Worm (Caenorhabditis elegans) whole organism, late embryonic: ENCODE results near the gene C28H8.2.

Source experiments
- C08G9.2 ChIP-seq: sonication (generic microtip); optimal IDR thresholded peaks from 2 replicates; lab custom pipeline; 2016; ENCODE audit warnings: mild to moderate bottlenecking, missing genetic modification characterization, moderate library complexity, missing compliant biosample characterization
- F13H6.1 ChIP-seq: sonication (generic microtip); optimal IDR thresholded peaks from 2 replicates; lab custom pipeline; 2016; ENCODE audit warnings: missing genetic modification characterization, missing compliant biosample characterization
- K02D7.2 ChIP-seq: sonication (generic microtip); optimal IDR thresholded peaks from 2 replicates; lab custom pipeline; 2017; ENCODE audit warnings: mild to moderate bottlenecking, missing genetic modification characterization, missing compliant biosample characterization
- K09A11.1 ChIP-seq: sonication (generic microtip); optimal IDR thresholded peaks from 2 replicates; lab custom pipeline; 2017; ENCODE audit warnings: antibody characterized with exemption, mild to moderate bottlenecking, missing genetic modification characterization, missing compliant biosample characterization; ENCODE audit not compliant: insufficient read depth
- T23F11.4 ChIP-seq: fragments of 200-800 bp; sonication (Bioruptor generic); optimal IDR thresholded peaks from 2 replicates; lab custom pipeline; 2018; ENCODE audit warnings: mild to moderate bottlenecking, missing genetic modification characterization, missing compliant biosample characterization
- Y22D7AL.16 ChIP-seq: sonication (generic microtip); optimal IDR thresholded peaks from 2 replicates; lab custom pipeline; 2016; ENCODE audit warnings: missing genetic modification characterization, missing compliant biosample characterization
- ceh-18 ChIP-seq: sonication (generic microtip); optimal IDR thresholded peaks from 2 replicates; lab custom pipeline; 2016; ENCODE audit warnings: missing genetic modification characterization, missing compliant biosample characterization
- ceh-2 ChIP-seq: sonication (generic microtip); optimal IDR thresholded peaks from 2 replicates; lab custom pipeline; 2016; ENCODE audit warnings: missing genotype, missing genetic modification characterization, missing compliant biosample characterization
- ceh-24 ChIP-seq: sonication (generic microtip); optimal IDR thresholded peaks from 2 replicates; lab custom pipeline; 2016; ENCODE audit warnings: mild to moderate bottlenecking, missing genetic modification characterization, missing compliant biosample characterization
- ceh-31 ChIP-seq: sonication (generic microtip); optimal IDR thresholded peaks from 2 replicates; lab custom pipeline; 2016; ENCODE audit warnings: missing genetic modification characterization, missing compliant biosample characterization
- ceh-45 ChIP-seq: fragments of 200-800 bp; sonication (Bioruptor generic); IDR thresholded peaks from 2 replicates; pipeline ENCODE4 v1.3.6; 2022; ENCODE audit warnings: missing genetic modification reagents, missing genetic modification characterization, missing compliant biosample characterization
- ceh-6 ChIP-seq: fragments of 200-800 bp; sonication (Bioruptor generic); optimal IDR thresholded peaks from 2 replicates; lab custom pipeline; 2018; ENCODE audit warnings: mild to moderate bottlenecking, missing genetic modification characterization, missing compliant biosample characterization
- ceh-9 ChIP-seq: sonication (generic microtip); optimal IDR thresholded peaks from 2 replicates; lab custom pipeline; 2016; ENCODE audit warnings: mild to moderate bottlenecking, missing genetic modification characterization, inconsistent platforms, missing compliant biosample characterization
- che-1 ChIP-seq: sonication (generic microtip); optimal IDR thresholded peaks from 2 replicates; lab custom pipeline; 2016; ENCODE audit warnings: mild to moderate bottlenecking, missing genetic modification characterization, missing compliant biosample characterization
- dve-1 ChIP-seq: sonication (generic microtip); optimal IDR thresholded peaks from 2 replicates; lab custom pipeline; 2017; ENCODE audit warnings: antibody characterized with exemption, mild to moderate bottlenecking, missing genetic modification characterization, missing compliant biosample characterization
- elt-2 ChIP-seq: sonication (generic microtip); optimal IDR thresholded peaks from 2 replicates; lab custom pipeline; 2016; ENCODE audit warnings: missing genetic modification reagents, missing genetic modification characterization, missing compliant biosample characterization
- ets-4 ChIP-seq: sonication (generic microtip); optimal IDR thresholded peaks from 2 replicates; lab custom pipeline; 2016; ENCODE audit warnings: missing genetic modification characterization, missing compliant biosample characterization
- eyg-1 ChIP-seq: sonication (generic microtip); optimal IDR thresholded peaks from 2 replicates; lab custom pipeline; 2016; ENCODE audit warnings: missing genotype, missing genetic modification characterization, missing compliant biosample characterization
- fax-1 ChIP-seq: sonication (generic microtip); optimal IDR thresholded peaks from 2 replicates; lab custom pipeline; 2016; ENCODE audit warnings: missing genotype, missing genetic modification characterization, missing compliant biosample characterization
- fkh-6 ChIP-seq: sonication (generic microtip); optimal IDR thresholded peaks from 2 replicates; lab custom pipeline; 2016; ENCODE audit warnings: missing genetic modification characterization, missing compliant biosample characterization
- hlh-13 ChIP-seq: fragments of 200-800 bp; sonication (Bioruptor generic); optimal IDR thresholded peaks from 2 replicates; lab custom pipeline; 2018; ENCODE audit warnings: mild to moderate bottlenecking, missing genetic modification characterization, missing compliant biosample characterization
- hlh-30 ChIP-seq: sonication (generic microtip); optimal IDR thresholded peaks from 2 replicates; lab custom pipeline; 2017; ENCODE audit warnings: antibody characterized with exemption, missing genetic modification characterization, missing compliant biosample characterization; ENCODE audit not compliant: insufficient read depth
- lin-11 ChIP-seq: fragments of 200-800 bp; sonication (Bioruptor generic); optimal IDR thresholded peaks from 2 replicates; lab custom pipeline; 2018; ENCODE audit warnings: mild to moderate bottlenecking, missing genetic modification characterization, missing compliant biosample characterization
- mec-3 ChIP-seq: sonication (generic microtip); optimal IDR thresholded peaks from 2 replicates; lab custom pipeline; 2016; ENCODE audit warnings: borderline replicate concordance, missing genetic modification characterization, missing compliant biosample characterization
- npax-4 ChIP-seq: sonication (generic microtip); optimal IDR thresholded peaks from 2 replicates; lab custom pipeline; 2016; ENCODE audit warnings: missing genetic modification characterization, missing compliant biosample characterization
- odd-2 ChIP-seq: sonication (generic microtip); optimal IDR thresholded peaks from 2 replicates; lab custom pipeline; 2017; ENCODE audit warnings: antibody characterized with exemption, mild to moderate bottlenecking, missing genetic modification characterization, missing compliant biosample characterization
- pag-3 ChIP-seq: sonication (generic microtip); optimal IDR thresholded peaks from 2 replicates; lab custom pipeline; 2016; ENCODE audit warnings: missing compliant biosample characterization, missing genetic modification characterization, borderline replicate concordance
- pax-1 ChIP-seq: fragments of 150-350 bp; optimal IDR thresholded peaks from 2 replicates; lab custom pipeline; 2014; ENCODE audit warnings: missing biosample characterization, missing genetic modification characterization
- pqm-1 ChIP-seq: sonication (generic microtip); optimal IDR thresholded peaks from 2 replicates; lab custom pipeline; 2016; ENCODE audit warnings: missing genetic modification characterization, missing compliant biosample characterization
- pros-1 ChIP-seq: fragments of 150-350 bp; optimal IDR thresholded peaks from 2 replicates; lab custom pipeline; 2014; ENCODE audit warnings: missing biosample characterization, missing genetic modification reagents, missing genetic modification characterization
- ref-2 ChIP-seq: sonication (generic microtip); optimal IDR thresholded peaks from 2 replicates; lab custom pipeline; 2016; ENCODE audit warnings: missing genetic modification characterization, missing compliant biosample characterization
- rnt-1 ChIP-seq: sonication (generic microtip); optimal IDR thresholded peaks from 2 replicates; lab custom pipeline; 2016; ENCODE audit warnings: missing genetic modification characterization, missing compliant biosample characterization
- sox-4 ChIP-seq: sonication (generic microtip); optimal IDR thresholded peaks from 2 replicates; lab custom pipeline; 2017; ENCODE audit warnings: mild to moderate bottlenecking, missing genetic modification characterization, inconsistent platforms, missing compliant biosample characterization
- syd-9 ChIP-seq: sonication (generic microtip); optimal IDR thresholded peaks from 2 replicates; lab custom pipeline; 2016; ENCODE audit warnings: mild to moderate bottlenecking, missing genetic modification characterization, moderate library complexity, missing compliant biosample characterization
- tbx-7 ChIP-seq: sonication (generic microtip); optimal IDR thresholded peaks from 2 replicates; lab custom pipeline; 2016; ENCODE audit warnings: missing genotype, missing genetic modification characterization, missing compliant biosample characterization
- unc-42 ChIP-seq: sonication (generic microtip); optimal IDR thresholded peaks from 2 replicates; lab custom pipeline; 2016; ENCODE audit warnings: missing genotype, missing genetic modification characterization, missing compliant biosample characterization
- unc-55 ChIP-seq: sonication (generic microtip); optimal IDR thresholded peaks from 2 replicates; lab custom pipeline; 2017; ENCODE audit warnings: missing biosample characterization, missing genetic modification reagents, missing genetic modification characterization
- unc-86 ChIP-seq: sonication (generic microtip); optimal IDR thresholded peaks from 2 replicates; lab custom pipeline; 2016; ENCODE audit warnings: missing genetic modification characterization, missing compliant biosample characterization
- zip-5 ChIP-seq: sonication (generic microtip); optimal IDR thresholded peaks from 2 replicates; lab custom pipeline; 2016; ENCODE audit warnings: missing genetic modification characterization, missing compliant biosample characterization

Gene C28H8.2

ce11 chrIII:5932853-5933252 is 12.7 kb downstream of the C28H8.2 start, which contains the start of gene zmp-1:
Gene zmp-1, minus strand, starts transcription at chrIII:5932953.
- TF ChIP-seq ceh-6 (GFP tag; lab: Kevin White, UChicago), result no peak
- no peak for TF ChIP-seq odd-2 (tag; lab: Kevin White, UChicago)
- no peak for TF ChIP-seq Y22D7AL.16 (tag; lab: Kevin White, UChicago)
- no peak for TF ChIP-seq ceh-31 (tag; lab: Kevin White, UChicago)
- TF ChIP-seq C08G9.2 (tag; lab: Kevin White, UChicago), result no peak
- no peak for TF ChIP-seq eyg-1 (tag; lab: Kevin White, UChicago)
- no peak for TF ChIP-seq unc-86 (tag; lab: Kevin White, UChicago)
- TF ChIP-seq lin-11 (tag; lab: Kevin White, UChicago), result no peak
- TF ChIP-seq unc-42 (tag; lab: Kevin White, UChicago), result no peak
- TF ChIP-seq rnt-1, result no peak
- TF ChIP-seq syd-9, result no peak
- TF ChIP-seq T23F11.4 (GFP tag; lab: Kevin White, UChicago), result no peak
- no peak for TF ChIP-seq fkh-6 (tag; lab: Kevin White, UChicago)

- TF ChIP-seq pros-1 (tag; lab: Kevin White, UChicago) (no peak), C08G9.2 (tag; lab: Kevin White, UChicago) (no peak), eyg-1 (tag; lab: Kevin White, UChicago) (no peak), ceh-24 (tag; lab: Kevin White, UChicago) (no peak), F13H6.1 (tag; lab: Kevin White, UChicago) (no peak), pax-1 (tag; lab: Kevin White, UChicago) (no peak), ceh-6 (GFP tag; lab: Kevin White, UChicago) (no peak)
Observed at ce11 chrIII:5934138-5934658, 14.1 kb downstream of the C28H8.2 start.

- TF ChIP-seq mec-3 (no peak), zip-5 (tag; lab: Kevin White, UChicago) (no peak), hlh-13 (GFP tag; lab: Kevin White, UChicago) (no peak), rnt-1 (no peak), unc-55 (no peak), K09A11.1 (tag; lab: Kevin White, UChicago) (no peak), ceh-24 (tag; lab: Kevin White, UChicago) (no peak), npax-4 (tag; lab: Kevin White, UChicago) (no peak), che-1 (tag; lab: Kevin White, UChicago) (no peak), ceh-9 (tag; lab: Kevin White, UChicago) (no peak), F13H6.1 (tag; lab: Kevin White, UChicago) (no peak), K02D7.2 (tag; lab: Kevin White, UChicago) (no peak), ceh-2 (tag; lab: Kevin White, UChicago) (no peak), elt-2 (tag; lab: Kevin White, UChicago) (no peak), pqm-1 (tag; lab: Kevin White, UChicago) (no peak), ceh-45 (no peak), dve-1 (tag; lab: Kevin White, UChicago) (no peak), fax-1 (tag; lab: Kevin White, UChicago) (no peak), tbx-7 (tag; lab: Kevin White, UChicago) (no peak)
Observed at ce11 chrIII:5936992-5937391, 16.9 kb downstream of the C28H8.2 start, which contains the start of gene EGAP1.1. Gene EGAP1.1, minus strand, starts transcription at chrIII:5937220.

ce11 chrIII:5938013-5938412 is 17.9 kb downstream of the C28H8.2 start:
- TF ChIP-seq sox-4 (tag; lab: Kevin White, UChicago) (no peak), C08G9.2 (tag; lab: Kevin White, UChicago) (no peak), pag-3 (tag; lab: Kevin White, UChicago) (no peak), lin-11 (tag; lab: Kevin White, UChicago) (no peak), hlh-30 (tag; lab: Kevin White, UChicago) (peak; percentile 60), F13H6.1 (tag; lab: Kevin White, UChicago) (peak; percentile 36), ceh-18 (tag; lab: Kevin White, UChicago) (peak; percentile 39), ets-4 (tag; lab: Kevin White, UChicago) (peak; percentile 75), rnt-1 (peak; percentile 44), ref-2 (tag; lab: Kevin White, UChicago) (peak; percentile 2), pax-1 (tag; lab: Kevin White, UChicago) (no peak)
